Worm (Caenorhabditis elegans): Measurements from ENCODE around the gene rbmx-2.

rbmx-2 gene

ce11 chrII:6169156-6169555 is 27.6 kb downstream of the rbmx-2 start, which contains the start of gene hst-3.1:
Gene hst-3.1 (minus strand): TSS chrII:6169256.
- TF ChIP-seq nhr-12 (tag; optimal IDR thresholded peaks at IDR 0.05) (no peak), nhr-21 (tag; optimal IDR thresholded peaks at IDR 0.05) (no peak), egl-27 (tag; optimal IDR thresholded peaks at IDR 0.05) (no peak), gmeb-1 (tag; optimal IDR thresholded peaks at IDR 0.05) (no peak), fos-1 (tag; optimal IDR thresholded peaks at IDR 0.05) (no peak), crh-2 (tag; optimal IDR thresholded peaks at IDR 0.05) (no peak), ZK546.5 (tag; optimal IDR thresholded peaks at IDR 0.05) (no peak), nhr-6 (tag; optimal IDR thresholded peaks at IDR 0.05) (no peak), lin-39 (tag; optimal IDR thresholded peaks at IDR 0.05) (no peak), sma-9 (GFP tag; optimal IDR thresholded peaks at IDR 0.05) (no peak), sma-9 (tag; optimal IDR thresholded peaks at IDR 0.05) (no peak), ceh-82 (tag; optimal IDR thresholded peaks at IDR 0.05) (no peak), ztf-11 (tag; optimal IDR thresholded peaks at IDR 0.05) (no peak), nhr-25 (tag; optimal IDR thresholded peaks at IDR 0.05) (no peak), unc-39 (tag; optimal IDR thresholded peaks at IDR 0.05) (no peak), ztf-4 (tag; optimal IDR thresholded peaks at IDR 0.05) (no peak)

- no peak for TF ChIP-seq lin-13 (GFP tag; optimal IDR thresholded peaks at IDR 0.05)
- no peak for TF ChIP-seq nhr-25 (tag; optimal IDR thresholded peaks at IDR 0.05)
- no peak for TF ChIP-seq elt-1 (tag; optimal IDR thresholded peaks at IDR 0.05)
- no peak for TF ChIP-seq ceh-82 (tag; optimal IDR thresholded peaks at IDR 0.05)
- no peak for TF ChIP-seq nhr-21 (tag; optimal IDR thresholded peaks at IDR 0.05)
- TF ChIP-seq crh-2 (tag; optimal IDR thresholded peaks at IDR 0.05), result no peak
Measured at ce11 chrII:6168714-6169113, 28.0 kb downstream of the rbmx-2 start.

ce11 chrII:6165152-6165551 is 31.6 kb downstream of the rbmx-2 start:
- TF ChIP-seq lin-39 (tag; optimal IDR thresholded peaks at IDR 0.05) (no peak), unc-39 (tag; optimal IDR thresholded peaks at IDR 0.05) (no peak), nhr-6 (tag; optimal IDR thresholded peaks at IDR 0.05) (no peak), nhr-12 (tag; optimal IDR thresholded peaks at IDR 0.05) (no peak)

- no peak for TF ChIP-seq R02D3.7 (tag; optimal IDR thresholded peaks at IDR 0.05)
- no peak for TF ChIP-seq alr-1 (tag; optimal IDR thresholded peaks at IDR 0.05)
- no peak for TF ChIP-seq ama-1 (optimal IDR thresholded peaks at IDR 0.05)
- no peak for TF ChIP-seq nhr-12 (tag; optimal IDR thresholded peaks at IDR 0.05)
- TF ChIP-seq ztf-11 (tag; optimal IDR thresholded peaks at IDR 0.05), result no peak
- TF ChIP-seq C34F6.9 (tag; optimal IDR thresholded peaks at IDR 0.05), result no peak
- no peak for TF ChIP-seq mbf-1 (tag; optimal IDR thresholded peaks at IDR 0.05)
- TF ChIP-seq egl-27 (tag; optimal IDR thresholded peaks at IDR 0.05), result no peak
- no peak for TF ChIP-seq unc-39 (tag; optimal IDR thresholded peaks at IDR 0.05)
- TF ChIP-seq nhr-11 (tag; optimal IDR thresholded peaks at IDR 0.05), result no peak
- TF ChIP-seq Y55F3AM.14 (GFP tag; optimal IDR thresholded peaks at IDR 0.05), result no peak
- no peak for TF ChIP-seq nhr-129 (tag; optimal IDR thresholded peaks at IDR 0.05)
- TF ChIP-seq blmp-1 (tag; optimal IDR thresholded peaks at IDR 0.05; ENCODE audit: insufficient read depth), result no peak
Measured at ce11 chrII:6160994-6161393, 35.8 kb downstream of the rbmx-2 start, which contains the start of gene exp-1. Gene exp-1 (minus strand): TSS chrII:6161094.

ce11 chrII:6158111-6158510 is 38.6 kb downstream of the rbmx-2 start:
- TF ChIP-seq dmd-4 (tag; optimal IDR thresholded peaks at IDR 0.05), result no peak
- TF ChIP-seq egl-27 (tag; optimal IDR thresholded peaks at IDR 0.05), result no peak
- no peak for TF ChIP-seq F13H6.1 (tag; optimal IDR thresholded peaks at IDR 0.05)
- no peak for TF ChIP-seq C34F6.9 (tag; optimal IDR thresholded peaks at IDR 0.05)
- TF ChIP-seq ztf-1 (GFP tag; conservative IDR thresholded peaks at IDR 0.05), result no peak
- no peak for TF ChIP-seq fos-1 (tag; optimal IDR thresholded peaks at IDR 0.05)
- TF ChIP-seq sma-9 (GFP tag; optimal IDR thresholded peaks at IDR 0.05), result no peak
- TF ChIP-seq sma-9 (tag; optimal IDR thresholded peaks at IDR 0.05), result no peak
- TF ChIP-seq elt-1 (tag; optimal IDR thresholded peaks at IDR 0.05), result no peak
- no peak for TF ChIP-seq nhr-25 (tag; optimal IDR thresholded peaks at IDR 0.05)
- TF ChIP-seq ZK546.5 (tag; optimal IDR thresholded peaks at IDR 0.05), result no peak
- no peak for TF ChIP-seq unc-39 (tag; optimal IDR thresholded peaks at IDR 0.05)
- no peak for TF ChIP-seq ztf-11 (tag; optimal IDR thresholded peaks at IDR 0.05)
- TF ChIP-seq mbf-1 (tag; optimal IDR thresholded peaks at IDR 0.05), result no peak
- TF ChIP-seq lin-11 (tag; optimal IDR thresholded peaks at IDR 0.05), result no peak
- no peak for TF ChIP-seq gmeb-1 (tag; optimal IDR thresholded peaks at IDR 0.05)
- no peak for TF ChIP-seq zag-1 (tag; optimal IDR thresholded peaks at IDR 0.05)
- no peak for TF ChIP-seq nhr-237 (tag; optimal IDR thresholded peaks at IDR 0.05)
- TF ChIP-seq ama-1 (optimal IDR thresholded peaks at IDR 0.05), result no peak
- TF ChIP-seq R02D3.7 (tag; optimal IDR thresholded peaks at IDR 0.05), result no peak
- no peak for TF ChIP-seq alr-1 (tag; optimal IDR thresholded peaks at IDR 0.05)

All from whole organism, L2 larva.